Worm (Caenorhabditis elegans): ENCODE data around the gene pes-10.

- TF ChIP-seq daf-12 (tag; optimal IDR thresholded peaks at IDR 0.05) = no peak
- no peak for TF ChIP-seq F26F4.8 (GFP tag; conservative IDR thresholded peaks at IDR 0.05)
- no peak for TF ChIP-seq mep-1 (tag; optimal IDR thresholded peaks at IDR 0.05)
These were observed 37.3 kb upstream of the pes-10 start, which contains the start of gene sra-14 for ce11 chrII:12884972-12885371.

Data from whole organism, L4 larva.